Worm (Caenorhabditis elegans) whole organism, young adult: ENCODE data around the gene W08G11.3.

Source experiments
- ama-1 ChIP-seq, 3 experiments: fragments of 150-350 bp in 1 of 3; sonication (generic microtip) in 2 of 3; optimal IDR thresholded peaks; 2 replicates each; lab custom pipeline; 2014 to 2018; ENCODE audit warnings: missing biosample characterization in 2 of 3, missing genetic modification characterization in 2 of 3, missing genetic modification reagents in 2 of 3
- ceh-100 ChIP-seq: fragments of 200-800 bp; sonication (Bioruptor generic); IDR thresholded peaks from 2 replicates; pipeline ENCODE4 v1.3.6; 2022; ENCODE audit warnings: missing genetic modification reagents, missing genetic modification characterization, missing compliant biosample characterization
- hmg-1.2 ChIP-seq: fragments of 200-800 bp; sonication (Bioruptor generic); IDR thresholded peaks from 2 replicates; pipeline ENCODE4 v1.3.6; 2022; ENCODE audit warnings: missing genetic modification reagents, missing genetic modification characterization, missing compliant biosample characterization
- let-526 ChIP-seq: fragments of 200-800 bp; sonication (Bioruptor generic); IDR thresholded peaks from 2 replicates; pipeline ENCODE4 v1.3.6; 2022; ENCODE audit warnings: missing genetic modification reagents, missing genetic modification characterization, missing compliant biosample characterization
- nhr-27 ChIP-seq: fragments of 200-800 bp; sonication (Bioruptor generic); optimal IDR thresholded peaks from 2 replicates; lab custom pipeline; 2018; ENCODE audit warnings: mild to moderate bottlenecking, missing genetic modification characterization, moderate library complexity, missing compliant biosample characterization
- rcor-1 ChIP-seq: fragments of 200-800 bp; sonication (Bioruptor generic); IDR thresholded peaks from 2 replicates; pipeline ENCODE4 v1.3.6; 2022; ENCODE audit warnings: missing genetic modification reagents, missing genetic modification characterization, missing compliant biosample characterization
- sea-2 ChIP-seq: fragments of 200-800 bp; sonication (Bioruptor generic); IDR thresholded peaks from 2 replicates; pipeline ENCODE4 v1.3.6; 2022; ENCODE audit warnings: missing genetic modification characterization, missing compliant biosample characterization
- tbp1 ChIP-seq: fragments of 200-800 bp; sonication (Bioruptor generic); optimal IDR thresholded peaks from 2 replicates; lab custom pipeline; 2018; ENCODE audit warnings: mild to moderate bottlenecking, missing genetic modification characterization, missing compliant biosample characterization

ce11 chrV:16354675-16355074, 12.8 kb upstream of the W08G11.3 start:
- no peak for TF ChIP-seq tbp1 (GFP tag; lab: Kevin White, UChicago)
- no peak for TF ChIP-seq ama-1 (optimal IDR thresholded peaks at IDR 0.05; lab: Kevin White, UChicago)
- TF ChIP-seq ama-1 (GFP tag; optimal IDR thresholded peaks at IDR 0.05; lab: Kevin White, UChicago), result no peak
- TF ChIP-seq let-526 (GFP tag; lab: Robert Waterston, UW), result no peak
- no peak for TF ChIP-seq ceh-100
- TF ChIP-seq hmg-1.2 (GFP tag; lab: Robert Waterston, UW), result peak; percentile 35; the same call in 1 of the 2 replicates
- no peak for TF ChIP-seq rcor-1
- TF ChIP-seq sea-2 (GFP tag; lab: Robert Waterston, UW), result no peak
- no peak for TF ChIP-seq nhr-27
